Worm (Caenorhabditis elegans): ENCODE results near the gene mlt-3.

ce11 chrIV:12202000-12202399 lies 24.9 kb downstream of the mlt-3 start:
- TF ChIP-seq ref-1 (GFP tag; conservative IDR thresholded peaks at IDR 0.05): no peak
- TF ChIP-seq ztf-23 (GFP tag; IDR thresholded peaks at IDR 0.05): no peak
- no peak for TF ChIP-seq T22C8.4 (GFP tag; IDR thresholded peaks at IDR 0.05)

All from whole organism, midembryonic.